Worm (Caenorhabditis elegans): ENCODE data around the gene lsm-4.

The lsm-4 gene

DNA sequence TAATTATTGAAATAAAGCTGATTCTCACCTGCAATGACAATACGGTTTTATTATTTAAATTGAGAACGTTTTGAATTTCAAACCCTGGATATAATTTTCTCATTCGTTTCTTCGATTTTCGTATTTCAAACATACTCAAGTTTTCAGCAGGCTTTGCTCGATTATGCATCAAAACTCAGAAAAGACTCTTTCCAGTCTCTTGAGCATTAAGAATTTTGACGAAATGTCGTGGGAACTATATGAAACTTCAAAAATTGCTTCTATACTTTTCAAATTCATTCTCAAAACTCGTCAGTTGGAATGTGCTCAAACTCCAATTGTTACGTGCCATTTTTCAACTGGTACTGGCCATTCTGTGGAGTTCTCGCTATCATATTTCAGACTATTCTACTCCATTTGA is 47.6 kb downstream of the lsm-4 start, which contains the start of gene srd-59:
Gene srd-59, plus strand, starts transcription at position 301 of the 400 bp plus-strand sequence.
- no peak for TF ChIP-seq jun-1 (tag; optimal IDR thresholded peaks at IDR 0.05)
- no peak for TF ChIP-seq snpc-4 (tag; optimal IDR thresholded peaks at IDR 0.05)
- TF ChIP-seq lin-15B (tag; optimal IDR thresholded peaks at IDR 0.05), result no peak
- TF ChIP-seq tbx-2 (tag; optimal IDR thresholded peaks at IDR 0.05), result no peak
- TF ChIP-seq elt-3 (tag; optimal IDR thresholded peaks at IDR 0.05), result no peak
- TF ChIP-seq nhr-76 (tag; optimal IDR thresholded peaks at IDR 0.05), result no peak
- no peak for TF ChIP-seq R02D3.7 (tag; optimal IDR thresholded peaks at IDR 0.05)

ce11 chrII:7204951-7205350 is 48.0 kb downstream of the lsm-4 start, which contains the start of gene srd-58:
srd-58 (minus strand) TSS chrII:7205051.
- no peak for TF ChIP-seq ceh-28 (tag; optimal IDR thresholded peaks at IDR 0.05)
- no peak for TF ChIP-seq nhr-237 (tag; optimal IDR thresholded peaks at IDR 0.05)
- TF ChIP-seq ZK546.5 (tag; optimal IDR thresholded peaks at IDR 0.05), result no peak
- TF ChIP-seq egl-27 (tag; optimal IDR thresholded peaks at IDR 0.05), result no peak
- no peak for TF ChIP-seq mdl-1 (tag; optimal IDR thresholded peaks at IDR 0.05)
- no peak for TF ChIP-seq nhr-25 (tag; optimal IDR thresholded peaks at IDR 0.05)
- TF ChIP-seq egl-5 (tag; optimal IDR thresholded peaks at IDR 0.05), result no peak
- no peak for TF ChIP-seq nhr-43 (tag; optimal IDR thresholded peaks at IDR 0.05; ENCODE audit: poor library complexity, severe bottlenecking)
- no peak for TF ChIP-seq unc-62 (GFP tag; optimal IDR thresholded peaks at IDR 0.05)
- no peak for TF ChIP-seq fkh-10 (GFP tag; optimal IDR thresholded peaks at IDR 0.05)
- no peak for TF ChIP-seq lin-39 (tag; optimal IDR thresholded peaks at IDR 0.05)
- no peak for TF ChIP-seq ceh-9 (tag; optimal IDR thresholded peaks at IDR 0.05)
- TF ChIP-seq jun-1 (tag; optimal IDR thresholded peaks at IDR 0.05), result no peak
- TF ChIP-seq sea-2 (GFP tag; optimal IDR thresholded peaks at IDR 0.05), result no peak
- TF ChIP-seq ceh-16 (tag; optimal IDR thresholded peaks at IDR 0.05), result no peak
- no peak for TF ChIP-seq zag-1 (tag; optimal IDR thresholded peaks at IDR 0.05)
- no peak for TF ChIP-seq nfya-1 (tag; optimal IDR thresholded peaks at IDR 0.05; ENCODE audit: insufficient read depth)
- no peak for TF ChIP-seq lin-15B (tag; optimal IDR thresholded peaks at IDR 0.05)

DNA sequence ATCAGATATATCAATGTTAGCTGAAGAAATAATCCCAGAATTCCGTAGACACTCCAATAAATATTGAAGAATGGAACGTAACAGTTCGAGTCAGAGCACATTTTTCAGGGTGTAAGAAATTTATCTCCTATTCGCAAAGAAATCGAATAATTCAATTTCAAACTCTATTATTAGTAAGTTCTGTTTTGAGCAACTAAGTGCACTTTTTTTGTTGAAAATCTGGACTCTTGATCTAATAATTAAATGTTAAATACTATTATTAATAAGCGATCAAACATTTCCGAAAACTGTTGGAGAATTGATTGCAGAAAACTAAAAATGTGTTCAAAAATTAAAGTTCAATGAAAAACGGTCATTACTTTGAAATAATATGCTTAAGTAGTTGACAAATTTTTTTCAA is 49.9 kb downstream of the lsm-4 start, which contains the start of gene srd-56:
Gene srd-56, minus strand, starts transcription at position 101 of the 400 bp plus-strand sequence.
- no peak for TF ChIP-seq ceh-9 (tag; optimal IDR thresholded peaks at IDR 0.05)
- no peak for TF ChIP-seq ZK546.5 (tag; optimal IDR thresholded peaks at IDR 0.05)
- TF ChIP-seq fkh-2 (tag; optimal IDR thresholded peaks at IDR 0.05), result no peak
